Worm (Caenorhabditis elegans): Measurements from ENCODE around the gene fbxb-14.

DNA sequence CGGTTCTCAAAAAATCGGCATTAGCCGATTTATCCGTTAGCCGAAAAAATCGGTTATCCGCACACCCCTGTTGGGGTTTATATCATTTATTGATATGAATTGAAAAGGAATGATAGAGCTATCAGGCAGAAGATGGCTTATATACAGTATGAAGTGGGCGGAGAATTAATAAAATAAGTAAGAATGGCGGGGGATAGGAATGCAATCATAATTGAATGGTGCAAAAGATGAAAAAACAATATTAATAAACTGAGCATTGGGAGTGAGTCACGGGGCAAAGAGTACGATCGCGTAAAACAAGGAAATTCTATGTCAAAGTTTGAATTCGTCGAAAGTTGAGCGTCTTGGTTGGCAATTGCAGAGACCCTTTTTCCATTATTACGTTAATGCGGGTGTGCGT lies 45.8 kb downstream of the fbxb-14 start, which contains the start of gene T27A1.2:
- TF ChIP-seq nhr-11 (tag; optimal IDR thresholded peaks at IDR 0.05) (no peak), zag-1 (tag; optimal IDR thresholded peaks at IDR 0.05) (no peak), skn-1 (tag; optimal IDR thresholded peaks at IDR 0.05) (no peak), ztf-11 (tag; optimal IDR thresholded peaks at IDR 0.05) (no peak), fkh-10 (GFP tag; optimal IDR thresholded peaks at IDR 0.05) (no peak), nhr-28 (tag; optimal IDR thresholded peaks at IDR 0.05) (no peak), ama-1 (optimal IDR thresholded peaks at IDR 0.05) (no peak), lsy-2 (tag; optimal IDR thresholded peaks at IDR 0.05) (no peak), mep-1 (tag; optimal IDR thresholded peaks at IDR 0.05) (no peak), swsn-7 (tag; optimal IDR thresholded peaks at IDR 0.05) (no peak)
